Worm (Caenorhabditis elegans): ENCODE measurements around the gene srlf-12.

DNA sequence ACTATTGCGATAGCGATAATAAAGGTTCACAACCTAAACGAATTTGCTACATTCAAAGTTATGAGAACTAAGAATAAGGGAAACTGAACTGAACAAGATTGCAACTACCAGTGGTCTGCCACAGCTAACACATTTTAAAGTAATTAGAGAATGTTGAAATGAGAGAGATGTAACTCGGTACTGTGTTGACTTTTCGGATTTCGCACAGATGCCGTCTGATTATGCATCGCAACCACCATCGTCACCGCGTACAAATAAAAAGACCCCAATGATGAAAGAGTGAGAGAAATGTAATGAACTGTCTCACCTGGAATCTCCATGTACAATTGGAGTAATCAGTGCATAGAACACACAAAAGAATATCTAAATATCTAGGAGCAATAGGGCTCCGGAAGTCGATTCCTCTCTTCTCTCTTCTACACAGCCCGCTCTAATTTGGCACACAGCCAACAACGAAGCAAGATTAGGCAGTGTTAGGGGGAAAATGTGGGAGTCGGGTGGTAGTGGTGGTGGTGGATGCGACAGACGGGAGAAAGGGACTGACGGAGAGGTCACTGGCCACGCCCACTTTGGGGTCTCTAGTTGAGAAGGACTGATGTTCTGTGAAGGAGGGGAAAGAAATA is 23.2 kb downstream of the srlf-12 start, which contains the start of gene F13E9.11:
- peak; percentile 51 for TF ChIP-seq ets-7 (tag; optimal IDR thresholded peaks at IDR 0.05)
- TF ChIP-seq ama-1 (optimal IDR thresholded peaks at IDR 0.05) = no peak
